Fruit fly (Drosophila melanogaster) whole organism, adult: Measurements from ENCODE around the gene CG7330.

Experiments
- CG12768 ChIP-seq: fragments of 200-800 bp; sonication (Bioruptor generic); optimal IDR thresholded peaks from 2 replicates; lab custom pipeline; 2017; ENCODE audit warnings: missing biosample characterization, missing genetic modification characterization, mild to moderate bottlenecking, moderate library complexity, missing genetic modification reagents
- CG14711 ChIP-seq: fragments of 200-800 bp; sonication (Bioruptor generic); optimal IDR thresholded peaks from 2 replicates; lab custom pipeline; 2018; ENCODE audit warnings: missing biosample characterization, mild to moderate bottlenecking, missing genetic modification characterization, moderate library complexity
- CG1620 ChIP-seq: fragments of 200-800 bp; sonication (Bioruptor generic); optimal IDR thresholded peaks from 2 replicates; lab custom pipeline; 2016; ENCODE audit warnings: missing biosample characterization, missing genetic modification characterization
- CG33017 ChIP-seq: fragments of 200-800 bp; sonication (Bioruptor generic); optimal IDR thresholded peaks from 2 replicates; lab custom pipeline; 2018; ENCODE audit warnings: missing biosample characterization, mild to moderate bottlenecking, missing genetic modification characterization, moderate library complexity
- CG5204 ChIP-seq: fragments of 200-800 bp; sonication (Bioruptor generic); optimal IDR thresholded peaks from 2 replicates; lab custom pipeline; 2016; ENCODE audit warnings: missing biosample characterization, missing genetic modification characterization
- CG7045 ChIP-seq: fragments of 200-800 bp; sonication (Bioruptor generic); optimal IDR thresholded peaks from 2 replicates; lab custom pipeline; 2017; ENCODE audit warnings: missing biosample characterization, mild to moderate bottlenecking, missing genetic modification characterization
- CG7101 ChIP-seq: fragments of 200-800 bp; sonication (Bioruptor generic); optimal IDR thresholded peaks from 2 replicates; lab custom pipeline; 2018; ENCODE audit warnings: missing biosample characterization, mild to moderate bottlenecking, missing genetic modification characterization, moderate library complexity
- Clk ChIP-seq: fragments of 200-800 bp; sonication (Bioruptor generic); optimal IDR thresholded peaks from 2 replicates; lab custom pipeline; 2017; ENCODE audit warnings: missing biosample characterization, missing genetic modification characterization
- Crg-1 ChIP-seq: fragments of 200-800 bp; sonication (Bioruptor generic); optimal IDR thresholded peaks from 2 replicates; lab custom pipeline; 2016; ENCODE audit warnings: missing biosample characterization, missing genetic modification characterization
- Hr96 ChIP-seq: fragments of 200-800 bp; sonication (Bioruptor generic); optimal IDR thresholded peaks from 2 replicates; lab custom pipeline; 2016; ENCODE audit warnings: missing biosample characterization, missing genetic modification characterization
- Mnt ChIP-seq: fragments of 200-800 bp; sonication (Bioruptor generic); optimal IDR thresholded peaks from 2 replicates; lab custom pipeline; 2016; ENCODE audit warnings: missing biosample characterization, mild to moderate bottlenecking, missing genetic modification characterization
- bab1 ChIP-seq: fragments of 200-800 bp; sonication (Bioruptor generic); optimal IDR thresholded peaks from 3 replicates; lab custom pipeline; 2019; ENCODE audit warnings: missing biosample characterization, mild to moderate bottlenecking, missing genetic modification characterization, moderate library complexity
- cic ChIP-seq: fragments of 200-800 bp; sonication (Bioruptor generic); optimal IDR thresholded peaks from 2 replicates; lab custom pipeline; 2017; ENCODE audit warnings: missing biosample characterization, mild to moderate bottlenecking, missing genetic modification characterization, moderate library complexity
- cnc ChIP-seq, 2 experiments: fragments of >200 bp; optimal IDR thresholded peaks; 2 replicates each; lab custom pipeline; 2017
- kay ChIP-seq: fragments of 200-800 bp; sonication (Bioruptor generic); peaks from one replicate; lab custom pipeline; 2016; ENCODE audit warnings: missing biosample characterization, missing genetic modification characterization, borderline replicate concordance
- ovo ChIP-seq: fragments of 200-800 bp; sonication (Bioruptor generic); optimal IDR thresholded peaks from 2 replicates; lab custom pipeline; 2016; ENCODE audit warnings: missing biosample characterization, missing genetic modification characterization
- pad ChIP-seq: fragments of 200-800 bp; sonication (Bioruptor generic); optimal IDR thresholded peaks from 3 replicates; lab custom pipeline; 2017; ENCODE audit warnings: missing biosample characterization, missing genetic modification characterization, mild to moderate bottlenecking, moderate library complexity, missing genetic modification reagents
- tj ChIP-seq: fragments of 200-800 bp; sonication (Bioruptor generic); optimal IDR thresholded peaks from 3 replicates; lab custom pipeline; 2017; ENCODE audit warnings: missing biosample characterization, mild to moderate bottlenecking, missing genetic modification characterization, moderate library complexity
- toe ChIP-seq: fragments of 200-800 bp; sonication (Bioruptor generic); optimal IDR thresholded peaks from 2 replicates; lab custom pipeline; 2016; ENCODE audit warnings: missing biosample characterization, missing genetic modification characterization

Gene CG7330

DNA sequence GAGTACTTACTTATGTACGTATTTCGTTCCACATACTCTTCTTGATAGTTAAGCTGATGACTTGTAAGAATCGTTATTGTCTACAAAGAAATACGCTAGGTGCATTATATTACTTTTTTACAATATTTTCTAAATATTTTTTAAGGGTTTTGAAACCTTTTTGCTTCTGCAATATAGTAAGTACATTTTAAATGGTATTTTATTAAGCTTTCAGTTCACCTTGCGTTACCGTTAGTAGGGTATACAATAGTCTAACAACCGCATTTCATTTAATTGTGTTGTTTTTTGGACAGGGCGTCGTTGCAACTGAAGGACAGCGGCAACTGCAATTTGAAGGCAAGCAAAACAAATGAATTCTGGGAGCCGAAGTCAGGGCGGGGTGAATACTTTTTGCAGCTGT is 11.5 kb upstream of the CG7330 start:
- TF ChIP-seq CG14711 (tag; lab: Kevin White, UChicago) = no peak
- TF ChIP-seq Clk (GFP tag; lab: Kevin White, UChicago) = no peak
- TF ChIP-seq pad = no peak
- no peak for TF ChIP-seq CG5204 (GFP tag; lab: Kevin White, UChicago)
- no peak for TF ChIP-seq Mnt (GFP tag; lab: Kevin White, UChicago)
- TF ChIP-seq cic (GFP tag; lab: Kevin White, UChicago) = no peak
- TF ChIP-seq kay (GFP tag; lab: Kevin White, UChicago) = no peak
- TF ChIP-seq CG7045 (GFP tag; lab: Kevin White, UChicago) = no peak
- TF ChIP-seq tj (GFP tag; lab: Kevin White, UChicago) = no peak
- TF ChIP-seq cnc (optimal IDR thresholded peaks at IDR 0.05; lab: Kevin White, UChicago) = no peak
- TF ChIP-seq bab1 (GFP tag; lab: Kevin White, UChicago) = no peak
- no peak for TF ChIP-seq Hr96 (GFP tag; lab: Kevin White, UChicago)
- no peak for TF ChIP-seq CG1620 (GFP tag; lab: Kevin White, UChicago)
- no peak for TF ChIP-seq CG12768 (GFP tag; lab: Kevin White, UChicago)
- no peak for TF ChIP-seq toe (GFP tag; lab: Kevin White, UChicago)
- TF ChIP-seq Crg-1 = no peak
- no peak for TF ChIP-seq CG33017 (tag; lab: Kevin White, UChicago)
- TF ChIP-seq CG7101 = no peak
- TF ChIP-seq ovo (GFP tag; lab: Kevin White, UChicago) = no peak

DNA sequence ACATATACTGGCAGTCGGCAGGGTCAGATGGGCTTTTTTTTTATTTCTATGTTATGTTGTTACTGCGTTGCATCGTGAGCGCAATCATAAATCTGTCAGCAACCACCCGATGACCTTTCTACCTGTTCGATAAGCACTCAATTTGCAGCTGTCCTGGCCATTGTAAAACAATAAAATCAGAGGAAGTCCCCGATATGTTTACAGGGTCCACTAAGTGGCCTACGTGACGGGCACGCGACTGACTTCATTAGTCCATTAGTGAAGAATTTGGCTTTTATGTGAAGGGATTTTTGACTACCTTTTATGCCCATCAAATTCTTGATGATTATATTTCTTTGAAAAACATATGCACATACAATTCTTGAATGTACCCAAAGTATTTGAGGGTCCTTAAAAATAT is 10.4 kb upstream of the CG7330 start:
- TF ChIP-seq CG1620 (GFP tag; lab: Kevin White, UChicago) = no peak
- TF ChIP-seq Mnt (GFP tag; lab: Kevin White, UChicago) = no peak
- TF ChIP-seq CG12768 (GFP tag; lab: Kevin White, UChicago) = no peak
- TF ChIP-seq kay (GFP tag; lab: Kevin White, UChicago) = no peak
- TF ChIP-seq tj (GFP tag; lab: Kevin White, UChicago) = no peak
- no peak for TF ChIP-seq CG5204 (GFP tag; lab: Kevin White, UChicago)
- no peak for TF ChIP-seq cic (GFP tag; lab: Kevin White, UChicago)
- TF ChIP-seq Clk (GFP tag; lab: Kevin White, UChicago) = no peak
- TF ChIP-seq Hr96 (GFP tag; lab: Kevin White, UChicago) = no peak

DNA sequence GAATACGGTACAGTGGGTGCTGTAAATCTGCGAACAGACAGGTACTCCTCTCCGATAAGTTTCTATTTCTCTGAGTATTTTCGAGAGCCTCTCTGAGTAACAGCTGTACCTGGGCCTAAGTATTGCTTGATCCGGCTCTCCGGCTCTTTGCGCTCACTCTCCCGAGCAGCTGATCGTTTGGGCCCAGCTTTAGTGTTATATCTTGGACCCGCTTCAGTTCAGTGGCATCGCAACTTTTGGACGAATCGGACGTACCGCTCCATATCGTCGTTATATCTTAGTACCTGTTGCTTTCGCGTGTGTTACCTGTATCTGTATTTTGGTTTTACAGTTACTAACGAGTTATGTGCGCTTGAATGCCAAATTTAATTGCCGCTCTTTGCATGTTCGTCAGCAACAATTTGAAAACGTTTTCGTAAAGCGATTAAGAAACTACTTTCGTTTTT is 9.5 kb upstream of the CG7330 start, which contains the start of gene geko:
geko (plus strand) TSS at position 219 of the 446 bp plus-strand sequence.
- TF ChIP-seq toe (GFP tag; lab: Kevin White, UChicago) = no peak
- peak; percentile 16 for TF ChIP-seq bab1 (GFP tag; lab: Kevin White, UChicago)
- TF ChIP-seq CG1620 (GFP tag; lab: Kevin White, UChicago) = no peak
- no peak for TF ChIP-seq Clk (GFP tag; lab: Kevin White, UChicago)
- peak; percentile 16 for TF ChIP-seq Hr96 (GFP tag; lab: Kevin White, UChicago)
- peak; percentile 8 for TF ChIP-seq CG12768 (GFP tag; lab: Kevin White, UChicago)
- no peak for TF ChIP-seq ovo (GFP tag; lab: Kevin White, UChicago)
- no peak for TF ChIP-seq Mnt (GFP tag; lab: Kevin White, UChicago)
- no peak for TF ChIP-seq cic (GFP tag; lab: Kevin White, UChicago)
- no peak for TF ChIP-seq Crg-1

DNA sequence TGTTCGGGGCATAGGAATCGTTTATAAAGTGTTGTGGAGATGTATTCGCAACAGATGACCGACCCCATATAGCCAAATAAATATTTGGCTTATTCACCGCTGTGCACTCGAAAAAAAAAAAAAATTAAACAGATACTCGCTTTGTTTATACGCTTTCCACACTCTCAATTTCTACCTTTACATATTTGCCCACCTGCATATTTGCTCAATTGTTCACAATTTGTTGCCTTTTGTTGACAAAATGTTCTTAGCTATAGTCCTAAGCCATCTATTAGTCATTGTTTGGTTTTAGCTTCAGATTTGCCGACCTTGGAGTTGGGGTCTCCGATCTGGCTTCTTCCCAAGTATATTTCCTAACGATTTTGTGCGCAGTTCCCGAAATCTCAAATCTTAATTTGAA is 5.8 kb upstream of the CG7330 start:
- TF ChIP-seq CG12768 (GFP tag; lab: Kevin White, UChicago) (no peak), CG7101 (peak; percentile 25), ovo (GFP tag; lab: Kevin White, UChicago) (peak; percentile 27)

DNA sequence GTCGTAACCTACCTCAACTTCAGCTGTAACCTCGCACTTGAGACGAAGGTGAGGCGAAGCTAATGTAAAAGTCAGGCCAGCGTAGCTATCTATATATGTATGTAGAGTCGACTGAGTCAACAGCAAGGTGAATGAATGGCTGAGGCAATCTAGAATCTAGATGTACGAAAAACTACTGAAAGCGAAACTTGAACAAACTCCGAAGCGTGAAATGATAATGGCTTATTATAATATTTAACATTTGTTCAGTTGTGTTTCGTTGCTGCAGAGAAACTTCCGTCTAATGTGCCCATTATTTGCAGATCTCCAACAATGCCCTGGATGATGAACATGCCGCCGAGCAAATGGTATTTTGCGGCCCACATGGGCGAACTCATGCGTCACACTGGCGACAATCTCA is 4.1 kb upstream of the CG7330 start:
- TF ChIP-seq Clk (GFP tag; lab: Kevin White, UChicago) = no peak
- TF ChIP-seq CG5204 (GFP tag; lab: Kevin White, UChicago) = no peak
- no peak for TF ChIP-seq cic (GFP tag; lab: Kevin White, UChicago)
- TF ChIP-seq CG7101 = no peak
- no peak for TF ChIP-seq CG14711 (tag; lab: Kevin White, UChicago)
- no peak for TF ChIP-seq toe (GFP tag; lab: Kevin White, UChicago)
- no peak for TF ChIP-seq Mnt (GFP tag; lab: Kevin White, UChicago)
- TF ChIP-seq Crg-1 = no peak
- TF ChIP-seq CG33017 (tag; lab: Kevin White, UChicago) = no peak

DNA sequence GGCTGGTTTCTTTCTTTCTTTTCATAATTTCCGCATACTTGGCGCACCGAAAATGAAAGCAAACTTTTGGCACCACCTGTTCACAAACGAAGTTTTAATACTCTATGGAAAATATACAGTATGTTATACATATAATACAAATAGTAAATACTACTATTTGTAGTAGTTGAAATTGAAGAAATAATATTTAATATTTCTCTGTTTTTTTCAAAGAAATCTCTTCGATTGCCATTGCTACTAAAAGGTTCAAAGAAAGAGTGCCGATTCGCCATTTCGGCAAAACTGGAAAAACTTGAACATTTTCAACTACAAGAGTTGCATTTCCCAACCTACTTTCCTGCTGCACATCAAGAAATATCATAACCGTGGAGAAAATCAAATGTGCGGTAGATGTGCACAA is 1.9 kb upstream of the CG7330 start:
- TF ChIP-seq CG1620 (GFP tag; lab: Kevin White, UChicago) (no peak), Crg-1 (no peak), ovo (GFP tag; lab: Kevin White, UChicago) (no peak), CG5204 (GFP tag; lab: Kevin White, UChicago) (no peak)

DNA sequence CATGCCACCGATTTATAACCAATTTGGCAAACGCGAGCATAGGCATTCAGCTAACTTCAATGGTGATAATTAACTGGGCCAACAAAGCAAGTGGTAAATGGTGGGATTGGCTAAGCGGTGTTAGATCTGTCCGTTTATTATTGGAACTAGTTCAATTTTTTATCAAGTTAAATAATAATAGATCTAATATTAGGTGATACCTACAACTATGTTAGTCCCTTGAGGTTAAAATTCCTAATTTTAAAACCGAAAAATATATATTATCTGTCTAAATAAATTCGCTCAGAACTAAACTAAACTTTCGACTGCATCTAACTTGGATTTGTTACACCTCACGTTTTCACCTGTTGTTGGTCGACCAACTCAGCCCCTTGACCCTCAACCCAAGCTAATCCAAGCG is 1.1 kb upstream of the CG7330 start:
- TF ChIP-seq CG14711 (tag; lab: Kevin White, UChicago) = no peak
- TF ChIP-seq Crg-1 = no peak
- no peak for TF ChIP-seq bab1 (GFP tag; lab: Kevin White, UChicago)

DNA sequence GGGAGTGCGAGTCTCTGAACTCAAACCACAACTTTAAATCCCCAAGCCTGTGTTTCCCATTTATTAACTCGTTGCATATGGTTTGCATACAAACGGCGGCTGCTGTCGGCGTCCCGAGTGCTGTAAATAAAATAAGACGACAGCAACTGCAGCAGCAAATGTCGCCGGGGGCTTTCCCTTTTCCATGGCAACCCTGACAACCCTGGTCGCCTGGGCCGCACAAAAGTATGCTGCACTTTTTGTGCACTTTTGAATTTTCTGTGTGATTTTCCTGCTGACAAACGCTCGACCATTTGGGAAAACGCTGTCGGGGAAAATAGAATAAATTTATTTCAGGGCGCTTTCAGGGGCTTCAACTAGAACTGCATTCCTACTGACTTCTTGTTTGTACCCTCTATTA is 5.4 kb downstream of the CG7330 start:
- TF ChIP-seq cic (GFP tag; lab: Kevin White, UChicago) (no peak), CG5204 (GFP tag; lab: Kevin White, UChicago) (no peak), cnc (optimal IDR thresholded peaks at IDR 0.05; lab: Kevin White, UChicago) (no peak), kay (GFP tag; lab: Kevin White, UChicago) (no peak), CG14711 (tag; lab: Kevin White, UChicago) (peak; percentile 32), Mnt (GFP tag; lab: Kevin White, UChicago) (no peak), tj (GFP tag; lab: Kevin White, UChicago) (no peak), toe (GFP tag; lab: Kevin White, UChicago) (no peak)
